Worm (Caenorhabditis elegans): ENCODE measurements around the gene C54E10.10.

C54E10.10 gene

DNA sequence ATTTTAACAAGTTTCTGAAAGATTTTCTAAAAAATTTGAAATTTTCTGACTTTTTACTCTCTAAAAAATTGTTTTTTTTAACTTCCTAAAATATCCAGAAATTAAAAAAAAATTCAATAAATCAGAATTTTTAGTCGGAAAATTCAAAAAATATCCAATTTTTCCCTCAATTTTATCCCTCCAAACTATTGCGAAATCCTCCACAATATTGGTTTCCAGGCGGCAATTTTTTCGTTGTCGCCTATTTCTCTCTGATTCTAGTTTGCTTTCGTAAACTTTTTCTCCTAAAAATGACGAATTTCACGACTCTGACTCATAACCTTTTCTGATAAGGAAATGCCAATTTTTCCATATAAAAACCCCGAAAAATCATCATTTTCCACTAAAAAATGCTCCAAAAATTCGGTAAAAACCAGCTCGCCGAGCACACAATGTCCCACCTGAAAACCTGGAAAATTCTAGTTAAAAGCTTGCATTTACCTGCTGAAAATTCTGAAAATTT, 15.7 kb downstream of the C54E10.10 start, which contains the start of gene Y17D7B.2:
TSS of gene Y17D7B.2 (plus strand) at position 323 of the 502 bp plus-strand sequence.
- peak; percentile 73 for TF ChIP-seq zip-2 (tag; optimal IDR thresholded peaks at IDR 0.05)
- peak; percentile 39 for TF ChIP-seq dmd-6 (GFP tag; IDR thresholded peaks at IDR 0.05)
- TF ChIP-seq vab-7 (GFP tag; IDR thresholded peaks at IDR 0.05), result no peak
- TF ChIP-seq nhr-6 (tag; optimal IDR thresholded peaks at IDR 0.05), result peak; percentile 62
- TF ChIP-seq snpc-1.2 (GFP tag; IDR thresholded peaks at IDR 0.05), result no peak

DNA sequence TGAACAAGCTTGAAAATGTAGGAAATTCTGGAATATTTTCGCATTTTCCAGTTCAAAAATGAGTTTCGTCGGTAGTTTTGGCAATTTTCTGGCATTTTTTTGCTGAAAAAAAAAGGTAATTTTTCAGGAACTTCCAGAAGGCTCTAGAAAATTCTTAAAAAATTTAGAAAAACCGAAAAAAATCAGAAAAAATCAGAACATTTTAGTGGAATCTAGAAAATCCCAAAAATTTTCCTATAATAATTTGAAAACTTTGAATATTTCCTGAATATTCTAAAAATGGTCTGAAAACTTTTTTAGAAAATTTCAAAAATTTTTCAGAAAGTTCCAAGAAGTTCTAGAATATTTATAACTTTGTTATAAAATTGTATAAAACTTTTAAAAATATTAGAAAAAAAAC, 16.5 kb downstream of the C54E10.10 start, which contains the start of gene Y17D7B.3:
TSS of gene Y17D7B.3 (minus strand) at position 101 of the 400 bp plus-strand sequence.
- TF ChIP-seq hlh-11 (tag; optimal IDR thresholded peaks at IDR 0.05) (no peak), Y105C5A.15 (GFP tag; IDR thresholded peaks at IDR 0.05) (no peak), F26F4.8 (GFP tag; conservative IDR thresholded peaks at IDR 0.05) (no peak), ceh-44 (GFP tag; IDR thresholded peaks at IDR 0.05) (no peak), Y75B8A.6 (GFP tag; IDR thresholded peaks at IDR 0.05) (no peak), egl-27 (tag; optimal IDR thresholded peaks at IDR 0.05) (no peak), dpl-1 (GFP tag; optimal IDR thresholded peaks at IDR 0.05) (no peak)

- TF ChIP-seq lin-13 (GFP tag; optimal IDR thresholded peaks at IDR 0.05) (no peak), lin-38 (GFP tag; IDR thresholded peaks at IDR 0.05) (no peak), arid-1 (GFP tag; conservative IDR thresholded peaks at IDR 0.05) (no peak), set-16 (GFP tag; IDR thresholded peaks at IDR 0.05) (0 out of 2 replicates have a peak, but pooled peaks have one; percentile 9), hlh-30 (tag; optimal IDR thresholded peaks at IDR 0.05; ENCODE audit: insufficient read depth) (no peak)
Measured at ce11 chrV:18783474-18783873, 19.7 kb downstream of the C54E10.10 start, which contains the start of gene Y17D7B.10. Gene Y17D7B.10 (plus strand): TSS chrV:18783716.

DNA sequence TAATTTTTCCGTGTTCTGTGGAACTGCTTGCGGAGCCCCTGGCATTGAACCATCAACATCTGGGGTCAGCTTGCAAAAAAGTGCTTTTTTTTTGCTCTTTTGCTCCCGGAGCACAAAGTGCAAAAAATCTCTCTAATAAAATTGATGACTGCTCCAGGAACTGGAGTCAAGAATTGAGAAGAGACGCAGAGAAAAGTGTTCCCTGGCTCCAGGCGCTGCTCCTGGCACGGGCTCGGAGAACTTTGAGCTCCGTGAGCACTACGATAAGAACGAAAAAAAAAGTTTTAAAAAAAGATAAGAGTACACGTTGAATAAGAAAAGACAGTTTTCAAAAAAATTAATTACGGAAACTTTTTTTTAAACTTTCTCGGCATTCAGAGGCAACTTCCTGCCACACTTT, 20.4 kb downstream of the C54E10.10 start:
- peak; percentile 87 for TF ChIP-seq dmd-6 (GFP tag; IDR thresholded peaks at IDR 0.05)
- TF ChIP-seq saeg-2 (GFP tag; IDR thresholded peaks at IDR 0.05), result no peak
- peak in 1 of 2 experiments; percentile 8 for TF ChIP-seq daf-16 (GFP tag; optimal IDR thresholded peaks at IDR 0.05)
- peak; percentile 57 for TF ChIP-seq daf-16 (tag; optimal IDR thresholded peaks at IDR 0.05)
- no peak for TF ChIP-seq lin-38 (GFP tag; IDR thresholded peaks at IDR 0.05)
- no peak for TF ChIP-seq hmg-1.1 (GFP tag; IDR thresholded peaks at IDR 0.05)
- TF ChIP-seq zfp-2 (tag; optimal IDR thresholded peaks at IDR 0.05), result no peak
- no peak for TF ChIP-seq fkh-10 (GFP tag; optimal IDR thresholded peaks at IDR 0.05)
- TF ChIP-seq gei-8 (GFP tag; optimal IDR thresholded peaks at IDR 0.05), result no peak
- no peak for TF ChIP-seq ZK337.2 (GFP tag; IDR thresholded peaks at IDR 0.05)
- peak; percentile 25 for TF ChIP-seq mep-1 (tag; optimal IDR thresholded peaks at IDR 0.05)
- no peak for TF ChIP-seq cey-2 (tag; optimal IDR thresholded peaks at IDR 0.05; ENCODE audit: borderline replicate concordance, insufficient read depth)
- TF ChIP-seq php-3 (GFP tag; IDR thresholded peaks at IDR 0.05), result peak; percentile 40; the same call in 1 of the 2 replicates
- TF ChIP-seq pqm-1 (tag; optimal IDR thresholded peaks at IDR 0.05), result peak; percentile 58
- no peak for TF ChIP-seq zag-1 (tag; optimal IDR thresholded peaks at IDR 0.05)
- no peak for TF ChIP-seq aha-1 (tag)
- no peak for TF ChIP-seq D1046.2 (GFP tag; IDR thresholded peaks at IDR 0.05)
- peak; percentile 3 for TF ChIP-seq hlh-30 (tag; optimal IDR thresholded peaks at IDR 0.05; ENCODE audit: insufficient read depth)
- TF ChIP-seq rbr-2 (tag; optimal IDR thresholded peaks at IDR 0.05), result no peak
- no peak for TF ChIP-seq tra-1 (GFP tag; IDR thresholded peaks at IDR 0.05)
- no peak for TF ChIP-seq nhr-41 (GFP tag; IDR thresholded peaks at IDR 0.05)
- no peak for TF ChIP-seq ztf-11 (tag; optimal IDR thresholded peaks at IDR 0.05)
- no peak for TF ChIP-seq zip-11 (GFP tag; IDR thresholded peaks at IDR 0.05)
- TF ChIP-seq nhr-237 (tag; optimal IDR thresholded peaks at IDR 0.05), result no peak
- peak; percentile 4 for TF ChIP-seq nhr-48 (tag; optimal IDR thresholded peaks at IDR 0.05)
- TF ChIP-seq lin-13 (GFP tag; optimal IDR thresholded peaks at IDR 0.05), result no peak
- no peak for TF ChIP-seq dmd-8 (GFP tag; IDR thresholded peaks at IDR 0.05)
- peak; percentile 39; the same call in 1 of the 2 replicates for TF ChIP-seq set-16 (GFP tag; IDR thresholded peaks at IDR 0.05)
- TF ChIP-seq duxl-1 (tag; optimal IDR thresholded peaks at IDR 0.05; ENCODE audit: poor library complexity), result peak; percentile 92
- TF ChIP-seq lsy-2 (tag; optimal IDR thresholded peaks at IDR 0.05), result peak in 1 of 2 experiments; percentile 40
- TF ChIP-seq fos-1 (tag; optimal IDR thresholded peaks at IDR 0.05), result no peak
- no peak for TF ChIP-seq unc-39 (tag; optimal IDR thresholded peaks at IDR 0.05)
- TF ChIP-seq lin-1 (GFP tag; IDR thresholded peaks at IDR 0.05), result no peak
- no peak for TF ChIP-seq tag-97 (GFP tag; IDR thresholded peaks at IDR 0.05)

All from whole organism, L4 larva.